Worm (Caenorhabditis elegans) whole organism, young adult: ENCODE data around the gene F59A7.5.

Source experiments
- B0336.3 ChIP-seq: fragments of 200-800 bp; sonication (Bioruptor generic); IDR thresholded peaks from 2 replicates; pipeline ENCODE4 v1.3.6; 2022; ENCODE audit warnings: missing genetic modification characterization, missing compliant biosample characterization
- F52B5.7 ChIP-seq: sonication (generic microtip); optimal IDR thresholded peaks from 2 replicates; lab custom pipeline; 2016; ENCODE audit warnings: mild to moderate bottlenecking, missing genetic modification characterization, missing compliant biosample characterization
- Y79H2A.3 ChIP-seq: fragments of 200-800 bp; sonication (Bioruptor generic); conservative IDR thresholded peaks from 2 replicates; pipeline ENCODE4 v1.3.6; 2022; ENCODE audit warnings: missing genetic modification reagents, missing genetic modification characterization, missing compliant biosample characterization
- ceh-40 ChIP-seq: fragments of 200-800 bp; sonication (Bioruptor generic); IDR thresholded peaks from 2 replicates; pipeline ENCODE4 v1.3.6; 2022; ENCODE audit warnings: missing genetic modification characterization, missing compliant biosample characterization
- ekl-4 ChIP-seq: fragments of 200-800 bp; sonication (Bioruptor generic); IDR thresholded peaks from 2 replicates; pipeline ENCODE4 v1.3.6; 2022; ENCODE audit warnings: missing genetic modification reagents, missing genetic modification characterization, missing compliant biosample characterization
- lin-35 ChIP-seq, 3 experiments: fragments of 150-350 bp in 2 of 3; sonication (generic microtip) in 1 of 3; optimal IDR thresholded peaks; 2 replicates each; lab custom pipeline; 2014 to 2018; ENCODE audit warnings: missing biosample characterization in 3 of 3, missing genetic modification characterization in 3 of 3, missing genetic modification reagents in 3 of 3
- lin-54 ChIP-seq: fragments of 200-800 bp; sonication (Bioruptor generic); optimal IDR thresholded peaks from 2 replicates; lab custom pipeline; 2018; ENCODE audit warnings: mild to moderate bottlenecking, missing genetic modification characterization, missing compliant biosample characterization
- snpc-4 ChIP-seq, 5 experiments: fragments of 150-350 bp in 1 of 5; sonication (generic microtip) in 4 of 5; optimal IDR thresholded peaks; 2 replicates each; lab custom pipeline; 2014 to 2018; ENCODE audit warnings: missing genetic modification characterization in 5 of 5, missing biosample characterization in 3 of 5, antibody characterized with exemption in 2 of 5, mild to moderate bottlenecking in 2 of 5, missing compliant biosample characterization in 2 of 5, missing genotype in 2 of 5, moderate library complexity in 2 of 5, missing genetic modification reagents in 1 of 5
- somi-1 ChIP-seq: fragments of 200-800 bp; sonication (Bioruptor generic); optimal IDR thresholded peaks from 2 replicates; lab custom pipeline; 2018; ENCODE audit warnings: mild to moderate bottlenecking, missing genetic modification characterization, missing compliant biosample characterization
- tbp1 ChIP-seq: fragments of 200-800 bp; sonication (Bioruptor generic); optimal IDR thresholded peaks from 2 replicates; lab custom pipeline; 2018; ENCODE audit warnings: mild to moderate bottlenecking, missing genetic modification characterization, missing compliant biosample characterization

DNA sequence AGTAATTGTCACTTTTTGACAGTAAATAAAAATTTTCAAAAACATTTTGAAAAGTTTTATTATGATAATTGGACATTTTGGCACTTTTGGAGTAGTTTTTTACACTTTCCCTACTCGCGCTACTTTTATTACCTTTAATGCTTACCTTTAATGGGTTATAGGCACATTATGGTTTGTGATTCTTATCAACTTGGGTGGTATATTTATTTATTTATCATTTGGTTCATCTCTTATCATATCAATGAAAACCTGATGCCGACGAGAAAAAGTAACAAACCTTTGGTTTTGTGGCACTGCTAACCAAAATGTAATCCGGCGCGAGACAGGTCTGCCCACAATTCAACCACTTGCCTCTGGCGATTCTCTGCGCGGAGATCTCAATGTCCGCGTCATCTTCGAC, 24.1 kb upstream of the F59A7.5 start:
- no peak for TF ChIP-seq tbp1 (GFP tag; lab: Kevin White, UChicago)
- TF ChIP-seq snpc-4 (GFP tag; optimal IDR thresholded peaks at IDR 0.05; lab: Kevin White, UChicago), result no peak
- no peak for TF ChIP-seq snpc-4 (tag; optimal IDR thresholded peaks at IDR 0.05; lab: Kevin White, UChicago)
- no peak for TF ChIP-seq ceh-40 (GFP tag; lab: Robert Waterston, UW)
- TF ChIP-seq lin-35 (GFP tag; optimal IDR thresholded peaks at IDR 0.05; lab: Kevin White, UChicago), result no peak
- no peak for TF ChIP-seq ekl-4 (GFP tag; lab: Robert Waterston, UW)
- no peak for TF ChIP-seq F52B5.7 (tag; lab: Kevin White, UChicago)
- no peak for TF ChIP-seq Y79H2A.3
- no peak for TF ChIP-seq somi-1 (GFP tag; lab: Kevin White, UChicago)
- TF ChIP-seq lin-54 (GFP tag; lab: Kevin White, UChicago), result no peak
- TF ChIP-seq B0336.3 (GFP tag; lab: Robert Waterston, UW), result no peak
